Worm (Caenorhabditis elegans): ENCODE results near the gene dhs-16.

Gene dhs-16

DNA sequence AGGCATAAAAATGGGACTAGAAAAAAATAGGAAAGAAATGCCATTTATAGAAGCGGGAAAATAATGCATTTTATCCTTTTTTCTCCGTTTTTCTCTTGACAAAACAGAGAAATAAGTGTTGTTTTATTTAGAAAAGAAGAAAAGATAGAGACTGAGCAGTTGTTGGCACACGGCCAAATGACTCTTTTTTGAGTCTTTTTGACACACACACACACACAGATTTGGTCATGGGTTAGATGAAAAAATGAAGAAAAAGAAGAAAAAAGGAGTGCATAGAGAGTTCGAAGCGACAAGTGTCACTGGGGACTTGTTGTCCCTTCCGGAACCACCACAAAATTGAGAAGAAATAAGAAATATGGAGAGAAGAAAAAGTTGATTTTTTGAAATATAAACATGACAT lies 50.0 kb downstream of the dhs-16 start:
- no peak for TF ChIP-seq hlh-8 (tag; optimal IDR thresholded peaks at IDR 0.05)
- no peak for TF ChIP-seq ref-2 (tag; optimal IDR thresholded peaks at IDR 0.05)
- peak; percentile 29 for TF ChIP-seq unc-42 (tag; optimal IDR thresholded peaks at IDR 0.05)
- TF ChIP-seq ceh-30 (tag; optimal IDR thresholded peaks at IDR 0.05): no peak
- TF ChIP-seq sox-4 (tag; optimal IDR thresholded peaks at IDR 0.05): no peak
- no peak for TF ChIP-seq C38D4.7 (GFP tag; optimal IDR thresholded peaks at IDR 0.05)

DNA sequence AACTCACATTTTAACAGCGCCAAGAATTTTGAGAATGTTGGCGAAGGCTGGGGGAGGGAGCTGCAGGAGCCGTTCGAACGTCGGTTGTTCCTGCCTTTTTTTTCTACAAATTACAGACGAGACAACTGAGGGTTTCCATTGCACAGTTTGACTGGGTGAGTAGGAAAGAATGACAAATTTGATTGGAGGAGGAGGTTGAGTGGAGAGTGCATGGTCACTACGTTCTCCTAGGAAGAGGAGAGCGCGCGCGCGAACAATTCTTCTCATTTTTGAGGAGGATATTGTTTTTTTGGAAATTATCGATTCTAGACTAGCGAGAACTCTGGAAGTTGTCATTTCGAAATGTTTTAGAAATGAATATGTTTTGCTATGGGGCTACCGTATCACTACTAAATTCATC lies 51.2 kb downstream of the dhs-16 start, which contains the start of gene dhs-17:
TSS of gene dhs-17 (minus strand) at position 101 of the 400 bp plus-strand sequence.
- TF ChIP-seq nhr-232 (tag; optimal IDR thresholded peaks at IDR 0.05) (no peak), unc-86 (tag; optimal IDR thresholded peaks at IDR 0.05) (no peak), pqm-1 (tag; optimal IDR thresholded peaks at IDR 0.05) (no peak), ref-2 (tag; optimal IDR thresholded peaks at IDR 0.05) (no peak), pat-9 (tag; optimal IDR thresholded peaks at IDR 0.05) (no peak), ceh-19 (GFP tag; optimal IDR thresholded peaks at IDR 0.05) (no peak), T23F11.4 (GFP tag; optimal IDR thresholded peaks at IDR 0.05) (no peak), tbx-2 (tag; optimal IDR thresholded peaks at IDR 0.05) (no peak), pax-1 (tag; optimal IDR thresholded peaks at IDR 0.05) (no peak), ceh-22 (tag; optimal IDR thresholded peaks at IDR 0.05) (no peak), tbx-7 (tag; optimal IDR thresholded peaks at IDR 0.05) (no peak), elt-4 (tag; optimal IDR thresholded peaks at IDR 0.05) (no peak), ceh-48 (tag; optimal IDR thresholded peaks at IDR 0.05) (no peak), zip-5 (tag; optimal IDR thresholded peaks at IDR 0.05) (no peak)
